Worm (Caenorhabditis elegans): ENCODE measurements around the gene coh-1.

- TF ChIP-seq ceh-62 (tag; optimal IDR thresholded peaks at IDR 0.05) (no peak), lsy-2 (tag; optimal IDR thresholded peaks at IDR 0.05) (no peak), nhr-77 (tag; optimal IDR thresholded peaks at IDR 0.05) (no peak), ztf-11 (tag; optimal IDR thresholded peaks at IDR 0.05) (no peak), lin-13 (GFP tag; optimal IDR thresholded peaks at IDR 0.05) (no peak), snpc-4 (tag; optimal IDR thresholded peaks at IDR 0.05) (no peak), nhr-102 (tag; optimal IDR thresholded peaks at IDR 0.05) (no peak), nhr-48 (tag; optimal IDR thresholded peaks at IDR 0.05) (no peak), pqm-1 (tag; optimal IDR thresholded peaks at IDR 0.05) (no peak), unc-39 (tag; optimal IDR thresholded peaks at IDR 0.05) (no peak), mdt-29 (GFP tag; IDR thresholded peaks at IDR 0.05) (no peak), ama-1 (optimal IDR thresholded peaks at IDR 0.05) (no peak), tra-1 (GFP tag; IDR thresholded peaks at IDR 0.05) (no peak)
These were observed 32.3 kb upstream of the coh-1 start for ce11 chrX:7507141-7507540.
